Worm (Caenorhabditis elegans) whole organism, L4/young adult: Measurements from ENCODE around the gene C53D6.10.

Source experiments
- W03F9.2 ChIP-seq: fragments of 150-350 bp; optimal IDR thresholded peaks from 2 replicates; lab custom pipeline; 2014; ENCODE audit warnings: missing biosample characterization, missing genetic modification characterization
- him-1 ChIP-seq: sonication (generic microtip); optimal IDR thresholded peaks from 2 replicates; lab custom pipeline; 2016; ENCODE audit warnings: missing genotype, missing genetic modification reagents, missing genetic modification characterization, missing compliant biosample characterization

DNA sequence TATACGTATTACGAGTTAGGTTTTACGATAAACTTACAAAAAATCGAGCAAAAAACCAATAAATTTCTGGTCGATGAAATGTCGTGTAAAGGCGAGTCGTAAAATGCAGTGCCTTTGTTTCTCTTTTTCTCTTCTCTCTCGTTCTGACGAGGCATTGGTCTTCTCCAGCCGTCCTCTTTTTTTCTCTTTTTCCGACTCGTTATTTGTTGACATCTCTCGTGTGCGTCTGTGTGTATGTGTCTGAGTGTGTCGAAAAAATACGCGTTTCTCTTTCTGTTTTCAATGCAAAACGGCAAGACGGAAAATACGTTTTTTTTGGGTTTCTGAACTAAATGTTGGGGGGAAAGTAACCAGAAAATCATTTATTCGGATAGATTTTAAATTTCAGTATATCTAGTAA is 1.7 kb downstream of the C53D6.10 start, which contains the start of gene C53D6.6:
- TF ChIP-seq him-1 (tag; lab: Kevin White, UChicago) (no peak), W03F9.2 (tag; lab: Kevin White, UChicago) (no peak)
